Worm (Caenorhabditis elegans) whole organism, young adult: ENCODE results near the gene lelo-1.
A peak's percentile ranks its signal among the peaks of the same experiment; 100 is the strongest.

Experiments
- ama-1 ChIP-seq, 3 experiments: fragments of 150-350 bp in 1 of 3; sonication (generic microtip) in 2 of 3; optimal IDR thresholded peaks; 2 replicates each; lab custom pipeline; 2014 to 2018; ENCODE audit warnings: missing biosample characterization in 2 of 3, missing genetic modification characterization in 2 of 3, missing genetic modification reagents in 2 of 3
- attf-3 ChIP-seq: fragments of 200-800 bp; sonication (Bioruptor generic); conservative IDR thresholded peaks from 2 replicates; pipeline ENCODE4 v1.3.6; 2022; ENCODE audit warnings: missing genetic modification reagents, missing genetic modification characterization, missing compliant biosample characterization
- dpl-1 ChIP-seq: fragments of 150-350 bp; optimal IDR thresholded peaks from 2 replicates; lab custom pipeline; 2014; ENCODE audit warnings: missing biosample characterization, missing genetic modification reagents, missing genetic modification characterization
- let-607 ChIP-seq, 2 experiments: fragments of 200-800 bp in 1 of 2; sonication (Bioruptor generic) in 1 of 2; sonication (generic microtip) in 1 of 2; optimal IDR thresholded peaks; 2 replicates each; lab custom pipeline; 2016 to 2018; ENCODE audit warnings: mild to moderate bottlenecking in 2 of 2, missing compliant biosample characterization in 2 of 2, missing genetic modification characterization in 2 of 2, moderate library complexity in 2 of 2, missing genotype in 1 of 2
- nfya-1 ChIP-seq: sonication (generic microtip); optimal IDR thresholded peaks from 2 replicates; lab custom pipeline; 2017; ENCODE audit warnings: antibody characterized with exemption, missing compliant biosample characterization, missing genetic modification characterization, borderline replicate concordance; ENCODE audit not compliant: insufficient read depth
- nhr-120 ChIP-seq: fragments of 200-800 bp; sonication (Bioruptor generic); IDR thresholded peaks from 2 replicates; pipeline ENCODE4 v1.3.6; 2022; ENCODE audit warnings: missing genetic modification characterization, missing compliant biosample characterization
- tbx-9 ChIP-seq: sonication (generic microtip); optimal IDR thresholded peaks from 2 replicates; lab custom pipeline; 2016; ENCODE audit warnings: borderline replicate concordance, missing genetic modification characterization, inconsistent platforms, missing compliant biosample characterization

ce11 chrII:6235432-6236092, 10.6 kb upstream of the lelo-1 start, which contains the start of gene T24H7.9:
- no peak for TF ChIP-seq nhr-120 (GFP tag; lab: Robert Waterston, UW)
- TF ChIP-seq let-607 (tag; optimal IDR thresholded peaks at IDR 0.05; lab: Kevin White, UChicago), result no peak
- TF ChIP-seq attf-3 (GFP tag; lab: Robert Waterston, UW), result no peak
- TF ChIP-seq dpl-1, result peak; percentile 35
- TF ChIP-seq nfya-1 (tag; lab: Kevin White, UChicago), result no peak
- TF ChIP-seq ama-1 (optimal IDR thresholded peaks at IDR 0.05; lab: Kevin White, UChicago), result no peak
- TF ChIP-seq ama-1 (GFP tag; optimal IDR thresholded peaks at IDR 0.05; lab: Kevin White, UChicago), result no peak
- no peak for TF ChIP-seq tbx-9 (tag; lab: Kevin White, UChicago)
